Fruit fly (Drosophila melanogaster) whole organism, embryonic: Measurements from ENCODE around the gene Pisd.

Experiments used
- Ada2b ChIP-seq: fragments of 200-800 bp; sonication (Bioruptor generic); IDR thresholded peaks from 2 replicates; pipeline ENCODE4 v1.3.6; 2022; ENCODE audit warnings: missing biosample characterization, missing genetic modification characterization
- CG11723 ChIP-seq: fragments of 200-800 bp; sonication (Bioruptor generic); optimal IDR thresholded peaks from 2 replicates; lab custom pipeline; 2017; ENCODE audit warnings: missing biosample characterization, mild to moderate bottlenecking, missing genetic modification characterization
- CG12299 ChIP-seq: fragments of 200-800 bp; sonication (Bioruptor generic); optimal IDR thresholded peaks from 2 replicates; lab custom pipeline; 2018; ENCODE audit warnings: missing biosample characterization, mild to moderate bottlenecking, missing genetic modification characterization
- CG1233 ChIP-seq: fragments of 200-800 bp; sonication (Bioruptor generic); optimal IDR thresholded peaks from 4 replicates; lab custom pipeline; 2018; ENCODE audit warnings: missing biosample characterization, mild to moderate bottlenecking, missing genetic modification characterization
- CG13424 ChIP-seq: fragments of 200-800 bp; sonication (Bioruptor generic); optimal IDR thresholded peaks from 2 replicates; lab custom pipeline; 2019; ENCODE audit warnings: missing biosample characterization, mild to moderate bottlenecking, missing genetic modification characterization, moderate library complexity
- CG14710 ChIP-seq: fragments of 200-800 bp; sonication (Bioruptor generic); optimal IDR thresholded peaks from 3 replicates; lab custom pipeline; 2019; ENCODE audit warnings: missing biosample characterization, mild to moderate bottlenecking, missing genetic modification characterization, moderate library complexity
- CG16779 ChIP-seq: fragments of 200-800 bp; sonication (Bioruptor generic); IDR thresholded peaks from 2 replicates; pipeline ENCODE4 v1.3.6; 2022; ENCODE audit warnings: missing biosample characterization, missing genetic modification characterization
- CG17328 ChIP-seq: fragments of 200-800 bp; sonication (Bioruptor generic); IDR thresholded peaks from 2 replicates; pipeline ENCODE4 v1.3.6; 2022; ENCODE audit warnings: missing biosample characterization, missing genetic modification characterization
- CG30020 ChIP-seq: fragments of 200-800 bp; optimal IDR thresholded peaks from 2 replicates; lab custom pipeline; 2019; ENCODE audit warnings: missing biosample characterization, mild to moderate bottlenecking, missing genetic modification characterization, moderate library complexity
- CG3281 ChIP-seq: fragments of 200-800 bp; sonication (Bioruptor generic); optimal IDR thresholded peaks from 3 replicates; lab custom pipeline; 2017; ENCODE audit warnings: missing biosample characterization, mild to moderate bottlenecking, missing genetic modification characterization
- CG34422 ChIP-seq: fragments of 200-800 bp; sonication (Bioruptor generic); IDR thresholded peaks from 3 replicates; pipeline ENCODE4 v1.3.6; 2022; ENCODE audit warnings: missing biosample characterization, missing genetic modification characterization
- CG5953 ChIP-seq: fragments of 200-800 bp; sonication (Bioruptor generic); IDR thresholded peaks from 2 replicates; pipeline ENCODE4 v1.3.6; 2022; ENCODE audit warnings: missing biosample characterization, missing genetic modification characterization
- CG7271 ChIP-seq: fragments of 200-800 bp; sonication (Bioruptor generic); optimal IDR thresholded peaks from 2 replicates; lab custom pipeline; 2018; ENCODE audit warnings: missing biosample characterization, mild to moderate bottlenecking, missing genetic modification characterization, moderate library complexity
- CG7357 ChIP-seq: fragments of 200-800 bp; sonication (Bioruptor generic); IDR thresholded peaks from 3 replicates; pipeline ENCODE4 v1.3.6; 2022; ENCODE audit warnings: missing biosample characterization, missing genetic modification characterization
- CG7786 ChIP-seq: fragments of 200-800 bp; sonication (Bioruptor generic); optimal IDR thresholded peaks from 2 replicates; lab custom pipeline; 2016; ENCODE audit warnings: missing biosample characterization, missing genetic modification characterization
- CG7839 ChIP-seq: fragments of 200-800 bp; sonication (Bioruptor generic); optimal IDR thresholded peaks from 3 replicates; lab custom pipeline; 2018; ENCODE audit warnings: missing biosample characterization, mild to moderate bottlenecking, missing genetic modification characterization, moderate library complexity
- CG8290 ChIP-seq, 3 experiments: fragments of 200-800 bp; sonication (Bioruptor generic); optimal IDR thresholded peaks; 2 replicates each; lab custom pipeline; 2016 to 2019; ENCODE audit warnings: missing biosample characterization in 3 of 3, missing genetic modification characterization in 3 of 3, mild to moderate bottlenecking in 2 of 3, moderate library complexity in 1 of 3
- CG8388 ChIP-seq: fragments of 200-800 bp; sonication (Bioruptor generic); optimal IDR thresholded peaks from 2 replicates; lab custom pipeline; 2019; ENCODE audit warnings: missing biosample characterization, mild to moderate bottlenecking, missing genetic modification characterization, moderate library complexity
- CG8924 ChIP-seq: fragments of 200-800 bp; optimal IDR thresholded peaks from 3 replicates; lab custom pipeline; 2019; ENCODE audit warnings: missing biosample characterization, mild to moderate bottlenecking, missing genetic modification characterization, moderate library complexity
- CHES-1-like ChIP-seq: fragments of 200-800 bp; sonication (Bioruptor generic); optimal IDR thresholded peaks from 2 replicates; lab custom pipeline; 2016; ENCODE audit warnings: missing biosample characterization, missing genetic modification characterization
- Dp ChIP-seq: fragments of 200-800 bp; sonication (Bioruptor generic); optimal IDR thresholded peaks from 2 replicates; lab custom pipeline; 2018; ENCODE audit warnings: missing biosample characterization, mild to moderate bottlenecking, missing genetic modification characterization, moderate library complexity
- Dref ChIP-seq: fragments of 200-800 bp; sonication (Bioruptor generic); IDR thresholded peaks from 2 replicates; pipeline ENCODE4 v1.3.6; 2022; ENCODE audit warnings: missing biosample characterization, missing genetic modification characterization
- E2f1 ChIP-seq: fragments of 200-800 bp; sonication (Bioruptor generic); IDR thresholded peaks from 2 replicates; pipeline ENCODE4 v1.3.6; 2022; ENCODE audit warnings: missing biosample characterization, missing genetic modification characterization
- ERR ChIP-seq: fragments of 200-800 bp; sonication (Bioruptor generic); optimal IDR thresholded peaks from 2 replicates; lab custom pipeline; 2016; ENCODE audit warnings: missing biosample characterization, missing genetic modification characterization
- Eip74EF ChIP-seq, 2 experiments: fragments of 200-800 bp in 1 of 2; fragments of >200 bp in 1 of 2; sonication (Bioruptor generic) in 1 of 2; optimal IDR thresholded peaks; 2 replicates each; lab custom pipeline; 2017 to 2019; ENCODE audit warnings: missing biosample characterization in 2 of 2, missing genetic modification characterization in 2 of 2, mild to moderate bottlenecking in 1 of 2, moderate library complexity in 1 of 2
- HLH3B ChIP-seq: fragments of 200-800 bp; sonication (Bioruptor generic); IDR thresholded peaks from 2 replicates; pipeline ENCODE4 v1.3.6; 2022; ENCODE audit warnings: missing biosample characterization, missing genetic modification characterization
- Nf-YB ChIP-seq: fragments of 200-800 bp; sonication (Bioruptor generic); optimal IDR thresholded peaks from 3 replicates; lab custom pipeline; 2019; ENCODE audit warnings: missing biosample characterization, mild to moderate bottlenecking, missing genetic modification characterization, moderate library complexity
- Sry-δ ChIP-seq: fragments of 200-800 bp; sonication (Bioruptor generic); optimal IDR thresholded peaks from 2 replicates; lab custom pipeline; 2016; ENCODE audit warnings: missing biosample characterization, missing genetic modification characterization
- YL-1 ChIP-seq: fragments of 200-800 bp; sonication (Bioruptor generic); optimal IDR thresholded peaks from 3 replicates; lab custom pipeline; 2017; ENCODE audit warnings: missing biosample characterization, mild to moderate bottlenecking, missing genetic modification characterization
- al ChIP-seq: fragments of 200-800 bp; sonication (Bioruptor generic); IDR thresholded peaks from 2 replicates; pipeline ENCODE4 v1.3.6; 2022; ENCODE audit warnings: missing biosample characterization, missing genetic modification characterization
- amos ChIP-seq: fragments of 200-800 bp; sonication (Bioruptor generic); IDR thresholded peaks from 2 replicates; pipeline ENCODE4 v1.3.6; 2022; ENCODE audit warnings: missing biosample characterization, missing genetic modification characterization; ENCODE audit not compliant: partially characterized antibody
- az2 ChIP-seq: fragments of 200-800 bp; sonication (Bioruptor generic); optimal IDR thresholded peaks from 3 replicates; lab custom pipeline; 2016; ENCODE audit warnings: missing biosample characterization, missing genetic modification characterization
- chif ChIP-seq, 2 experiments: fragments of 200-800 bp; sonication (Bioruptor generic); optimal IDR thresholded peaks; 3 replicates each; lab custom pipeline; 2016; ENCODE audit warnings: missing biosample characterization in 2 of 2, missing genetic modification characterization in 2 of 2
- corto ChIP-seq: fragments of 200-800 bp; sonication (Bioruptor generic); optimal IDR thresholded peaks from 2 replicates; lab custom pipeline; 2016; ENCODE audit warnings: missing biosample characterization, mild to moderate bottlenecking, missing genetic modification characterization, moderate library complexity
- dm ChIP-seq: fragments of 200-800 bp; sonication (Bioruptor generic); optimal IDR thresholded peaks from 3 replicates; lab custom pipeline; 2016; ENCODE audit warnings: missing biosample characterization, missing genetic modification characterization
- exex ChIP-seq: fragments of 200-800 bp; sonication (Bioruptor generic); optimal IDR thresholded peaks from 4 replicates; lab custom pipeline; 2018; ENCODE audit warnings: missing biosample characterization, mild to moderate bottlenecking, missing genetic modification characterization, moderate library complexity
- eyg ChIP-seq: fragments of 200-800 bp; sonication (Bioruptor generic); optimal IDR thresholded peaks from 3 replicates; lab custom pipeline; 2016; ENCODE audit warnings: missing biosample characterization, missing genetic modification characterization
- ftz-f1 ChIP-seq: fragments of 200-800 bp; sonication (Bioruptor generic); optimal IDR thresholded peaks from 2 replicates; lab custom pipeline; 2016; ENCODE audit warnings: missing biosample characterization, missing genetic modification characterization
- grn ChIP-seq: fragments of 200-800 bp; sonication (Bioruptor generic); optimal IDR thresholded peaks from 3 replicates; lab custom pipeline; 2017; ENCODE audit warnings: missing biosample characterization, missing genetic modification characterization
- inv ChIP-seq: fragments of 200-800 bp; sonication (Bioruptor generic); IDR thresholded peaks from 2 replicates; pipeline ENCODE4 v1.3.6; 2022; ENCODE audit warnings: missing biosample characterization, missing genetic modification characterization; ENCODE audit not compliant: partially characterized antibody
- kay ChIP-seq: fragments of 200-800 bp; sonication (Bioruptor generic); optimal IDR thresholded peaks from 2 replicates; lab custom pipeline; 2016; ENCODE audit warnings: missing biosample characterization, missing genetic modification characterization
- ken ChIP-seq: fragments of 200-800 bp; sonication (Bioruptor generic); IDR thresholded peaks from 3 replicates; pipeline ENCODE4 v1.3.6; 2022; ENCODE audit warnings: missing biosample characterization, missing genetic modification characterization
- kni ChIP-seq: fragments of 200-800 bp; sonication (Bioruptor generic); optimal IDR thresholded peaks from 3 replicates; lab custom pipeline; 2017; ENCODE audit warnings: mild to moderate bottlenecking, missing biosample characterization, missing genetic modification reagents, missing genetic modification characterization
- mld ChIP-seq: fragments of 200-800 bp; sonication (Bioruptor generic); IDR thresholded peaks from 3 replicates; pipeline ENCODE4 v1.3.6; 2022; ENCODE audit warnings: missing biosample characterization, missing genetic modification characterization; ENCODE audit not compliant: partially characterized antibody
- p53 ChIP-seq: fragments of 200-800 bp; sonication (Bioruptor generic); optimal IDR thresholded peaks from 2 replicates; lab custom pipeline; 2016; ENCODE audit warnings: missing biosample characterization, missing genetic modification characterization
- slou ChIP-seq: fragments of 200-800 bp; sonication (Bioruptor generic); optimal IDR thresholded peaks from 3 replicates; lab custom pipeline; 2016; ENCODE audit warnings: missing biosample characterization, missing genetic modification characterization
- tap ChIP-seq: fragments of 200-800 bp; optimal IDR thresholded peaks from 3 replicates; lab custom pipeline; 2019; ENCODE audit warnings: missing biosample characterization, mild to moderate bottlenecking, missing genetic modification characterization, moderate library complexity
- zfh2 ChIP-seq: fragments of 200-800 bp; sonication (Bioruptor generic); optimal IDR thresholded peaks from 2 replicates; lab custom pipeline; 2016; ENCODE audit warnings: missing biosample characterization, missing genetic modification characterization

The Pisd gene

DNA sequence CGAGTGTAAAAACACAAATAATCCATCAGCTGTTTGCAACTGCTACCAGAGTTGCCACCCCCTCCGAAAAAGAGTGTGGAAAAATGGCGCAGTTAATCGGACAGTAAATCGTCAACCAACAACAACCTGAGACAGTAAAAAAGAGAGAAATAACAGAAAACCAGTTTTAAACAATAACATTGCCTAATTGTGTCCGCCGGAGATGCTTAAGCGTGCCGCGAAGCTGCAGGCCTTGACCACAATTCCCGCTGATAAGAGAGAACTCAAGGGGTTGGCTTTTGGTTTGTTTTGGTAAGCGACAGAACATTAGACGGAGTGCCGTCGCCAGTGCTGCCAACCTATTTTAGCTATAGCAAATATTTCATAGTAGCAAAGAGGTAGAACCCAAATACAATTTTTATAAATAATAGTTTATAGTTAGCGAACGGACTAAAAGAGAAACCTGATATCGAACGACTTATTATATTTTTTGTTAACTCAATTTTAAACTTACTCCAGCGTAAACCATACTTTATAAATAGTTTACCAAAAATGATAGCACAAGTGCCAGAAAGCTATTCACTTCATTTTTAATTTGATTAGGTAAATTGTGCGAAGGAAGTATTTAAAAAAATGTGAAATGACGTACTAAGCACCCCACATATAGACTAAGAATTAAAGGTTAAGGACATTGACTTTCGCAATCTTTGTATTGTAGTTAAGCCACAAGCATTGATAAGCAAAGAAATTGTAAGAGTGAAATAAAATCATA is at the start of gene Pisd, which contains the start of gene Atg6 (continued):
- TF ChIP-seq Eip74EF (GFP tag; optimal IDR thresholded peaks at IDR 0.05; lab: Kevin White, UChicago) (peak in 1 of 2 experiments; percentile 40), CG8388 (GFP tag; lab: Kevin White, UChicago) (peak; percentile 23), YL-1 (GFP tag; lab: Kevin White, UChicago) (peak; percentile 86), CG8924 (tag; lab: Kevin White, UChicago) (peak; percentile 74), al (GFP tag; lab: Robert Waterston, UW) (0 out of 2 replicates have a peak, but pooled peaks have one; percentile 26), CG30020 (peak; percentile 37), HLH3B (GFP tag; lab: Robert Waterston, UW) (0 out of 2 replicates have a peak, but pooled peaks have one; percentile 24), CG16779 (GFP tag; lab: Robert Waterston, UW) (no peak), CG1233 (GFP tag; lab: Kevin White, UChicago) (no peak), slou (GFP tag; lab: Kevin White, UChicago) (no peak), E2f1 (GFP tag; lab: Robert Waterston, UW) (no peak), amos (GFP tag; lab: Robert Waterston, UW) (peak; percentile 51; the same call in 1 of the 2 replicates), dm (peak; percentile 10), mld (no peak), tap (peak; percentile 12), Nf-YB (peak; percentile 13), eyg (GFP tag; lab: Kevin White, UChicago) (peak; percentile 16), grn (GFP tag; lab: Kevin White, UChicago) (peak; percentile 14), CG8290 (GFP tag; optimal IDR thresholded peaks at IDR 0.05; lab: Kevin White, UChicago) (no peak), CG8290 (tag; optimal IDR thresholded peaks at IDR 0.05; lab: Kevin White, UChicago) (peak in 1 of 2 experiments; percentile 45), kay (no peak), ken (GFP tag; lab: Robert Waterston, UW) (no peak), CG7357 (GFP tag; lab: Robert Waterston, UW) (no peak), az2 (GFP tag; lab: Kevin White, UChicago) (no peak), Dref (GFP tag; lab: Robert Waterston, UW) (peak; percentile 38; the same call in 1 of the 2 replicates), chif (GFP tag; optimal IDR thresholded peaks at IDR 0.05; lab: Kevin White, UChicago) (no peak), CG12299 (tag; lab: Kevin White, UChicago) (peak; percentile 5), CG11723 (GFP tag; lab: Kevin White, UChicago) (no peak), CG13424 (tag; lab: Kevin White, UChicago) (peak; percentile 28), CHES-1-like (peak; percentile 21), CG7839 (peak; percentile 15), CG5953 (GFP tag; lab: Robert Waterston, UW) (peak; percentile 26; the same call in 1 of the 2 replicates), zfh2 (peak; percentile 48), p53 (no peak), ftz-f1 (GFP tag; lab: Kevin White, UChicago) (peak; percentile 92), exex (peak; percentile 55), CG7786 (no peak), kni (GFP tag; lab: Kevin White, UChicago) (peak; percentile 84), CG17328 (GFP tag; lab: Robert Waterston, UW) (0 out of 2 replicates have a peak, but pooled peaks have one; percentile 39), corto (GFP tag; lab: Kevin White, UChicago) (peak; percentile 6), CG3281 (GFP tag; lab: Kevin White, UChicago) (no peak), inv (GFP tag; lab: Robert Waterston, UW) (no peak), Dp (GFP tag; lab: Kevin White, UChicago) (peak; percentile 18), CG34422 (GFP tag; lab: Robert Waterston, UW) (peak; percentile 69; the same call in 1 of the 3 replicates), CG7271 (tag; lab: Kevin White, UChicago) (no peak), Sry-δ (GFP tag; lab: Kevin White, UChicago) (peak; percentile 54), ERR (no peak), Ada2b (GFP tag; lab: Robert Waterston, UW) (no peak), CG14710 (peak; percentile 48)
